Fruit fly (Drosophila melanogaster) whole organism, embryonic: ENCODE data around the gene Tengl1.

ENCODE experiments used
- Awh ChIP-seq: fragments of 200-800 bp; sonication (Bioruptor generic); IDR thresholded peaks from 2 replicates; pipeline ENCODE4, ENCODE4 v1.3.6; 2022; ENCODE audit warnings: missing biosample characterization, missing genetic modification characterization
- B-H2 ChIP-seq: fragments of 200-800 bp; sonication (Bioruptor generic); optimal IDR thresholded peaks from 2 replicates; lab custom pipeline; 2018; ENCODE audit warnings: missing biosample characterization, mild to moderate bottlenecking, missing genetic modification characterization
- CG10209 ChIP-seq: fragments of 200-800 bp; sonication (Bioruptor generic); optimal IDR thresholded peaks from 3 replicates; lab custom pipeline; 2017; ENCODE audit warnings: missing biosample characterization, mild to moderate bottlenecking, missing genetic modification characterization, missing genetic modification reagents
- CG10267 ChIP-seq: fragments of 200-800 bp; sonication (Bioruptor generic); optimal IDR thresholded peaks from 2 replicates; lab custom pipeline; 2018; ENCODE audit warnings: missing biosample characterization, mild to moderate bottlenecking, missing genetic modification characterization, moderate library complexity
- CG12071 ChIP-seq: fragments of 200-800 bp; sonication (Bioruptor generic); optimal IDR thresholded peaks from 3 replicates; lab custom pipeline; 2018; ENCODE audit warnings: missing biosample characterization, mild to moderate bottlenecking, missing genetic modification characterization
- CG12219 ChIP-seq: fragments of 200-800 bp; sonication (Bioruptor generic); optimal IDR thresholded peaks from 3 replicates; lab custom pipeline; 2018; ENCODE audit warnings: missing biosample characterization, mild to moderate bottlenecking, missing genetic modification characterization
- CG1233 ChIP-seq: fragments of 200-800 bp; sonication (Bioruptor generic); optimal IDR thresholded peaks from 4 replicates; lab custom pipeline; 2018; ENCODE audit warnings: missing biosample characterization, mild to moderate bottlenecking, missing genetic modification characterization
- CG12744 ChIP-seq: fragments of 200-800 bp; sonication (Bioruptor generic); optimal IDR thresholded peaks from 2 replicates; lab custom pipeline; 2016; ENCODE audit warnings: missing biosample characterization, missing genetic modification characterization
- CG13287 ChIP-seq: fragments of 200-800 bp; sonication (Bioruptor generic); IDR thresholded peaks from 2 replicates; pipeline ENCODE4 v1.3.6; 2022; ENCODE audit warnings: missing biosample characterization, missing genetic modification characterization; ENCODE audit not compliant: partially characterized antibody
- CG16815 ChIP-seq: fragments of 200-800 bp; sonication (Bioruptor generic); optimal IDR thresholded peaks from 3 replicates; lab custom pipeline; 2017; ENCODE audit warnings: missing biosample characterization, mild to moderate bottlenecking, missing genetic modification characterization
- CG17359 ChIP-seq: fragments of 200-800 bp; sonication (Bioruptor generic); optimal IDR thresholded peaks from 3 replicates; lab custom pipeline; 2018; ENCODE audit warnings: missing biosample characterization, mild to moderate bottlenecking, missing genetic modification characterization, moderate library complexity
- CG17568 ChIP-seq: fragments of 200-800 bp; sonication (Bioruptor generic); optimal IDR thresholded peaks from 2 replicates; lab custom pipeline; 2018; ENCODE audit warnings: missing biosample characterization, mild to moderate bottlenecking, missing genetic modification characterization, moderate library complexity
- CG1832 ChIP-seq: fragments of 200-800 bp; sonication (Bioruptor generic); optimal IDR thresholded peaks from 2 replicates; lab custom pipeline; 2017; ENCODE audit warnings: missing biosample characterization, mild to moderate bottlenecking, missing genetic modification characterization, inconsistent platforms
- CG18764 ChIP-seq: fragments of 200-800 bp; sonication (Bioruptor generic); optimal IDR thresholded peaks from 3 replicates; lab custom pipeline; 2016; ENCODE audit warnings: missing biosample characterization, missing genetic modification characterization
- CG2678 ChIP-seq: fragments of 200-800 bp; sonication (Bioruptor generic); optimal IDR thresholded peaks from 3 replicates; lab custom pipeline; 2019; ENCODE audit warnings: missing biosample characterization, mild to moderate bottlenecking, missing genetic modification characterization, moderate library complexity
- CG30020 ChIP-seq: fragments of 200-800 bp; optimal IDR thresholded peaks from 2 replicates; lab custom pipeline; 2019; ENCODE audit warnings: missing biosample characterization, mild to moderate bottlenecking, missing genetic modification characterization, moderate library complexity
- CG31388 ChIP-seq: fragments of 200-800 bp; sonication (Bioruptor generic); optimal IDR thresholded peaks from 2 replicates; lab custom pipeline; 2016; ENCODE audit warnings: missing biosample characterization, missing genetic modification characterization
- CG3163 ChIP-seq: fragments of 200-800 bp; sonication (Bioruptor generic); optimal IDR thresholded peaks from 3 replicates; lab custom pipeline; 2016; ENCODE audit warnings: missing biosample characterization, missing genetic modification characterization
- CG33557 ChIP-seq: fragments of 200-800 bp; sonication (Bioruptor generic); optimal IDR thresholded peaks from 2 replicates; lab custom pipeline; 2019; ENCODE audit warnings: missing biosample characterization, mild to moderate bottlenecking, missing genetic modification characterization, moderate library complexity
- CG3838 ChIP-seq: fragments of 200-800 bp; sonication (Bioruptor generic); optimal IDR thresholded peaks from 3 replicates; lab custom pipeline; 2016; ENCODE audit warnings: missing biosample characterization, missing genetic modification characterization
- CG42726 ChIP-seq: fragments of 200-800 bp; sonication (Bioruptor generic); IDR thresholded peaks from 2 replicates; pipeline ENCODE4 v1.3.6; 2022; ENCODE audit warnings: missing biosample characterization, missing genetic modification characterization; ENCODE audit not compliant: partially characterized antibody
- CG4328 ChIP-seq: fragments of 200-800 bp; sonication (Bioruptor generic); optimal IDR thresholded peaks from 3 replicates; lab custom pipeline; 2017; ENCODE audit warnings: missing biosample characterization, missing genetic modification reagents, missing genetic modification characterization
- CG6254 ChIP-seq: fragments of 200-800 bp; sonication (Bioruptor generic); optimal IDR thresholded peaks from 3 replicates; lab custom pipeline; 2017; ENCODE audit warnings: mild to moderate bottlenecking, missing biosample characterization, missing genetic modification reagents, missing genetic modification characterization
- CG6765 ChIP-seq: fragments of 200-800 bp; sonication (Bioruptor generic); optimal IDR thresholded peaks from 3 replicates; lab custom pipeline; 2017; ENCODE audit warnings: missing biosample characterization, mild to moderate bottlenecking, missing genetic modification characterization
- CG6791 ChIP-seq: fragments of 200-800 bp; sonication (Bioruptor generic); IDR thresholded peaks from 3 replicates; pipeline ENCODE4 v1.3.6; 2022; ENCODE audit warnings: missing biosample characterization, missing genetic modification characterization; ENCODE audit not compliant: partially characterized antibody
- CG9876 ChIP-seq: fragments of 200-800 bp; sonication (Bioruptor generic); optimal IDR thresholded peaks from 2 replicates; lab custom pipeline; 2016; ENCODE audit warnings: missing biosample characterization, missing genetic modification characterization
- CG9932 ChIP-seq: fragments of 200-800 bp; sonication (Bioruptor generic); IDR thresholded peaks from 2 replicates; pipeline ENCODE4 v1.3.6; 2022; ENCODE audit warnings: missing biosample characterization, missing genetic modification characterization
- CTCF ChIP-seq: fragments of 200-800 bp; sonication (Bioruptor generic); optimal IDR thresholded peaks from 2 replicates; lab custom pipeline; 2017; ENCODE audit warnings: missing biosample characterization, mild to moderate bottlenecking, missing genetic modification characterization, moderate library complexity
- D19A ChIP-seq: fragments of 200-800 bp; optimal IDR thresholded peaks from 3 replicates; lab custom pipeline; 2019; ENCODE audit warnings: missing biosample characterization, mild to moderate bottlenecking, missing genetic modification characterization, moderate library complexity
- Gug ChIP-seq: fragments of 200-800 bp; sonication (Bioruptor generic); IDR thresholded peaks from 4 replicates; pipeline ENCODE4 v1.3.6; 2022; ENCODE audit warnings: missing biosample characterization, missing genetic modification characterization
- Hey ChIP-seq: fragments of 200-800 bp; sonication (Bioruptor generic); optimal IDR thresholded peaks from 3 replicates; lab custom pipeline; 2018; ENCODE audit warnings: missing biosample characterization, mild to moderate bottlenecking, missing genetic modification characterization
- Hr39 ChIP-seq: fragments of >200 bp; optimal IDR thresholded peaks from 2 replicates; lab custom pipeline; 2017
- MBD-R2 ChIP-seq: fragments of 200-800 bp; sonication (Bioruptor generic); IDR thresholded peaks from 2 replicates; pipeline ENCODE4 v1.3.6; 2022; ENCODE audit warnings: missing biosample characterization, missing genetic modification characterization
- Max ChIP-seq: fragments of 200-800 bp; sonication (Bioruptor generic); optimal IDR thresholded peaks from 2 replicates; lab custom pipeline; 2016; ENCODE audit warnings: missing biosample characterization, mild to moderate bottlenecking, missing genetic modification characterization
- Mrtf ChIP-seq: fragments of 200-800 bp; sonication (Bioruptor generic); IDR thresholded peaks from 3 replicates; pipeline ENCODE4 v1.3.6; 2022; ENCODE audit warnings: missing biosample characterization, missing genetic modification characterization
- NC2β ChIP-seq: fragments of 200-800 bp; sonication (Bioruptor generic); optimal IDR thresholded peaks from 2 replicates; lab custom pipeline; 2016; ENCODE audit warnings: missing biosample characterization, missing genetic modification characterization
- Rx ChIP-seq: fragments of 200-800 bp; sonication (Bioruptor generic); IDR thresholded peaks from 2 replicates; pipeline ENCODE4 v1.3.6; 2022; ENCODE audit warnings: missing biosample characterization, missing genetic modification characterization
- TFAM ChIP-seq: fragments of 200-800 bp; sonication (Bioruptor generic); optimal IDR thresholded peaks from 2 replicates; lab custom pipeline; 2017; ENCODE audit warnings: missing biosample characterization, missing genetic modification characterization, inconsistent platforms
- Tbp ChIP-seq: fragments of >200 bp; optimal IDR thresholded peaks from 2 replicates; lab custom pipeline; 2018; ENCODE audit warnings: missing biosample characterization, missing genetic modification characterization
- bab2 ChIP-seq: fragments of 200-800 bp; sonication (Bioruptor generic); optimal IDR thresholded peaks from 2 replicates; lab custom pipeline; 2016; ENCODE audit warnings: missing biosample characterization, missing genetic modification characterization
- bigmax ChIP-seq: fragments of 200-800 bp; sonication (Bioruptor generic); optimal IDR thresholded peaks from 2 replicates; lab custom pipeline; 2018; ENCODE audit warnings: missing biosample characterization, mild to moderate bottlenecking, missing genetic modification characterization
- corto ChIP-seq: fragments of 200-800 bp; sonication (Bioruptor generic); optimal IDR thresholded peaks from 2 replicates; lab custom pipeline; 2016; ENCODE audit warnings: missing biosample characterization, mild to moderate bottlenecking, missing genetic modification characterization, moderate library complexity
- dpn ChIP-seq, 2 experiments: fragments of 200-800 bp; sonication (Bioruptor generic); optimal IDR thresholded peaks; 3 replicates each; lab custom pipeline; 2016; ENCODE audit warnings: missing biosample characterization in 2 of 2, missing genetic modification characterization in 2 of 2
- dysf ChIP-seq: fragments of 200-800 bp; sonication (Bioruptor generic); IDR thresholded peaks from 3 replicates; pipeline ENCODE4 v1.3.6; 2022; ENCODE audit warnings: missing biosample characterization, missing genetic modification characterization
- eve ChIP-seq, 2 experiments: fragments of >200 bp; optimal IDR thresholded peaks; 2 replicates each; lab custom pipeline; 2017; ENCODE audit warnings: missing biosample characterization in 2 of 2, missing genetic modification characterization in 2 of 2
- exex ChIP-seq: fragments of 200-800 bp; sonication (Bioruptor generic); optimal IDR thresholded peaks from 4 replicates; lab custom pipeline; 2018; ENCODE audit warnings: missing biosample characterization, mild to moderate bottlenecking, missing genetic modification characterization, moderate library complexity
- hbn ChIP-seq: fragments of 200-800 bp; sonication (Bioruptor generic); IDR thresholded peaks from 2 replicates; pipeline ENCODE4 v1.3.6; 2022; ENCODE audit warnings: missing biosample characterization, missing genetic modification characterization; ENCODE audit not compliant: partially characterized antibody
- insv ChIP-seq, 2 experiments: fragments of 200-800 bp; sonication (Bioruptor generic); optimal IDR thresholded peaks; 3 replicates each; lab custom pipeline; 2016 to 2018; ENCODE audit warnings: missing biosample characterization in 2 of 2, missing genetic modification characterization in 2 of 2
- nau ChIP-seq: fragments of 200-800 bp; sonication (Bioruptor generic); optimal IDR thresholded peaks from 3 replicates; lab custom pipeline; 2017; ENCODE audit warnings: missing biosample characterization, mild to moderate bottlenecking, missing genetic modification characterization, missing genetic modification reagents
- stwl ChIP-seq: fragments of 200-800 bp; sonication (Bioruptor generic); optimal IDR thresholded peaks from 3 replicates; lab custom pipeline; 2018; ENCODE audit warnings: missing biosample characterization, mild to moderate bottlenecking, missing genetic modification characterization, moderate library complexity
- tio ChIP-seq: fragments of 200-800 bp; sonication (Bioruptor generic); optimal IDR thresholded peaks from 2 replicates; lab custom pipeline; 2017; ENCODE audit warnings: missing biosample characterization, missing genetic modification characterization, inconsistent platforms
- z ChIP-seq: fragments of 200-800 bp; sonication (Bioruptor generic); IDR thresholded peaks from 3 replicates; pipeline ENCODE4 v1.3.6; 2022; ENCODE audit warnings: missing biosample characterization, missing genetic modification characterization

Gene Tengl1

DNA sequence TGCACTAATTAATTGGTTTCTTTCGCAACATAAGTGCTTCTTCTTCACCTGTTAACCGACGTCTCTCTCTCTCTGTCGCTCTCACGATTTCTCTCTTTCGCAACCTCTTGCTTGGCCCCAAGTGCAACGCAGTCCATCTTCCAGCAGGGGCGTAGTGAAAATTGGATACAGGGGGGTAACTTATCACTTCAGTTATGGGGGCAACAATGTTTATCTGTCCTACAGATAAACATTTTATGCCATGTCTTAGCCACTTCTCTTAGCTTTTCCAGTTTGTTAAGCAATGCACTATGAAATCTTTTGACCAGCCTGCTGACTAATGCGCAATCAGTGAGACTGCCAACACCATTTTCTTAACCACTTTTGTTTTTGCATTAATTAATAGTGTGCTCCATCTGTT, 13.1 kb downstream of the Tengl1 start (continued):
- no peak for TF ChIP-seq corto (GFP tag; lab: Kevin White, UChicago)
- no peak for TF ChIP-seq CG1233
- TF ChIP-seq CG4328 (GFP tag; lab: Kevin White, UChicago) = peak; percentile 30
- no peak for TF ChIP-seq MBD-R2 (GFP tag; lab: Robert Waterston, UW)
- no peak for TF ChIP-seq Hey
- no peak for TF ChIP-seq Hr39 (lab: Kevin White, UChicago)
- no peak for TF ChIP-seq insv (GFP tag; optimal IDR thresholded peaks at IDR 0.05; lab: Kevin White, UChicago)
- TF ChIP-seq NC2β = peak; percentile 3
- peak; percentile 65 for TF ChIP-seq CG17359 (tag; lab: Kevin White, UChicago)
- no peak for TF ChIP-seq CG3163 (GFP tag; lab: Kevin White, UChicago)
- TF ChIP-seq CG1832 = no peak
- no peak for TF ChIP-seq CG42726 (GFP tag; lab: Robert Waterston, UW)
- TF ChIP-seq D19A (tag; lab: Kevin White, UChicago) = peak; percentile 22
- TF ChIP-seq tio (GFP tag; lab: Kevin White, UChicago) = no peak
- no peak for TF ChIP-seq CG30020 (tag; lab: Kevin White, UChicago)
- TF ChIP-seq Rx (GFP tag; lab: Robert Waterston, UW) = peak; percentile 60
- TF ChIP-seq dysf (GFP tag; lab: Robert Waterston, UW) = peak; percentile 69
- no peak for TF ChIP-seq CG9932
- no peak for TF ChIP-seq CTCF (GFP tag; lab: Kevin White, UChicago)
- no peak for TF ChIP-seq bab2
- no peak for TF ChIP-seq hbn (GFP tag; lab: Robert Waterston, UW)
- TF ChIP-seq TFAM (GFP tag; lab: Kevin White, UChicago) = no peak
- peak; percentile 26 to 47 for TF ChIP-seq dpn (GFP tag; optimal IDR thresholded peaks at IDR 0.05; lab: Kevin White, UChicago)
- TF ChIP-seq CG12744 = no peak
- peak; percentile 42; the same call in 2 of the 4 replicates for TF ChIP-seq Gug (GFP tag; lab: Robert Waterston, UW)
- TF ChIP-seq CG13287 (GFP tag; lab: Robert Waterston, UW) = no peak
- TF ChIP-seq CG2678 (tag; lab: Kevin White, UChicago) = peak; percentile 59
- TF ChIP-seq eve (GFP tag; optimal IDR thresholded peaks at IDR 0.05; lab: Kevin White, UChicago) = no peak
- no peak for TF ChIP-seq nau (GFP tag; lab: Kevin White, UChicago)
- no peak for TF ChIP-seq CG16815 (GFP tag; lab: Kevin White, UChicago)
- TF ChIP-seq bigmax (GFP tag; lab: Kevin White, UChicago) = no peak
- TF ChIP-seq CG18764 (GFP tag; lab: Kevin White, UChicago) = no peak
- peak; percentile 19 for TF ChIP-seq CG17568
- no peak for TF ChIP-seq z (GFP tag; lab: Robert Waterston, UW)
- TF ChIP-seq Tbp (GFP tag; lab: Kevin White, UChicago) = no peak
- TF ChIP-seq CG12219 (GFP tag; lab: Kevin White, UChicago) = peak; percentile 39
- TF ChIP-seq CG6254 (GFP tag; lab: Kevin White, UChicago) = no peak
- TF ChIP-seq CG3838 (GFP tag; lab: Kevin White, UChicago) = no peak
- TF ChIP-seq CG6765 = no peak
- peak; percentile 19 for TF ChIP-seq CG10209
- no peak for TF ChIP-seq stwl (tag; lab: Kevin White, UChicago)
- no peak for TF ChIP-seq B-H2 (GFP tag; lab: Kevin White, UChicago)
- TF ChIP-seq Max (GFP tag; lab: Kevin White, UChicago) = no peak
- TF ChIP-seq CG9876 = peak; percentile 23
- no peak; the same call in none of the 2 replicates for TF ChIP-seq Awh (GFP tag; lab: Robert Waterston, UW)
- TF ChIP-seq CG6791 = no peak
- no peak for TF ChIP-seq exex (tag; lab: Kevin White, UChicago)
- TF ChIP-seq CG33557 (GFP tag; lab: Kevin White, UChicago) = no peak
- TF ChIP-seq Mrtf = no peak
- TF ChIP-seq CG31388 (GFP tag; lab: Kevin White, UChicago) = no peak
- TF ChIP-seq CG10267 (tag; lab: Kevin White, UChicago) = peak; percentile 9
- TF ChIP-seq CG12071 (GFP tag; lab: Kevin White, UChicago) = peak; percentile 59
